Worm (Caenorhabditis elegans) whole organism, L3 larva: ENCODE results near the gene natc-2.

Source experiments
- ama-1 ChIP-seq: fragments of 150-350 bp; optimal IDR thresholded peaks from 2 replicates; lab custom pipeline; 2018
- ceh-16 ChIP-seq: sonication (generic microtip); optimal IDR thresholded peaks from 2 replicates; lab custom pipeline; 2017; ENCODE audit warnings: missing biosample characterization, missing genetic modification characterization
- egl-27 ChIP-seq: sonication (generic microtip); optimal IDR thresholded peaks from 4 replicates; lab custom pipeline; 2017; ENCODE audit warnings: missing biosample characterization, missing genetic modification reagents, missing genetic modification characterization
- elt-2 ChIP-seq: sonication (generic microtip); optimal IDR thresholded peaks from 2 replicates; lab custom pipeline; 2016; ENCODE audit warnings: missing genetic modification reagents, mild to moderate bottlenecking, missing genetic modification characterization, missing compliant biosample characterization
- elt-3 ChIP-seq, 3 experiments: fragments of 150-350 bp in 1 of 3; sonication (generic microtip) in 2 of 3; optimal IDR thresholded peaks; 2 replicates in 2 of 3; 4 replicates in 1 of 3; lab custom pipeline; 2014 to 2017; ENCODE audit warnings: missing biosample characterization in 3 of 3, missing genetic modification characterization in 3 of 3
- eor-1 ChIP-seq, 2 experiments: fragments of 150-350 bp; optimal IDR thresholded peaks; 2 replicates each; lab custom pipeline; 2014 to 2018; ENCODE audit warnings: missing biosample characterization in 2 of 2, missing genetic modification characterization in 2 of 2
- lin-39 ChIP-seq: fragments of 150-350 bp; optimal IDR thresholded peaks from 2 replicates; lab custom pipeline; 2018; ENCODE audit warnings: missing biosample characterization, missing genetic modification reagents, missing genetic modification characterization
- nhr-11 ChIP-seq: fragments of 150-350 bp; optimal IDR thresholded peaks from 2 replicates; lab custom pipeline; 2014; ENCODE audit warnings: missing biosample characterization, missing genetic modification characterization
- pha-4 ChIP-seq: fragments of 150-350 bp; optimal IDR thresholded peaks from 2 replicates; lab custom pipeline; 2014; ENCODE audit warnings: missing biosample characterization, missing genetic modification reagents, missing genetic modification characterization
- sea-2 ChIP-seq: fragments of 150-350 bp; sonication (generic microtip); optimal IDR thresholded peaks from 4 replicates; lab custom pipeline; 2014; ENCODE audit warnings: missing biosample characterization, missing genetic modification reagents, missing genetic modification characterization
- skn-1 ChIP-seq: fragments of 150-350 bp; optimal IDR thresholded peaks from 2 replicates; lab custom pipeline; 2014; ENCODE audit warnings: missing biosample characterization, missing genetic modification characterization
- unc-39 ChIP-seq: sonication (generic microtip); optimal IDR thresholded peaks from 4 replicates; lab custom pipeline; 2017; ENCODE audit warnings: missing biosample characterization, missing genetic modification characterization
- zag-1 ChIP-seq: fragments of 150-350 bp; optimal IDR thresholded peaks from 2 replicates; lab custom pipeline; 2014; ENCODE audit warnings: missing biosample characterization, missing genetic modification characterization
- ztf-11 ChIP-seq: fragments of 150-350 bp; optimal IDR thresholded peaks from 2 replicates; lab custom pipeline; 2014; ENCODE audit warnings: missing biosample characterization, missing genetic modification characterization

ce11 chrV:5262999-5263398 lies 10.9 kb upstream of the natc-2 start, which contains the start of gene cest-30:
- TF ChIP-seq unc-39 (tag; lab: Kevin White, UChicago): no peak
- TF ChIP-seq egl-27 (tag; lab: Kevin White, UChicago): no peak
- TF ChIP-seq pha-4 (tag; lab: Kevin White, UChicago): no peak
- no peak for TF ChIP-seq nhr-11 (tag; lab: Kevin White, UChicago)
- no peak for TF ChIP-seq eor-1 (tag; optimal IDR thresholded peaks at IDR 0.05; lab: Kevin White, UChicago)
- no peak for TF ChIP-seq ztf-11 (tag; lab: Kevin White, UChicago)
- TF ChIP-seq zag-1 (tag; lab: Kevin White, UChicago): no peak
- no peak for TF ChIP-seq skn-1 (tag; lab: Kevin White, UChicago)
- no peak for TF ChIP-seq elt-2 (tag; lab: Kevin White, UChicago)
- TF ChIP-seq lin-39: no peak
- TF ChIP-seq sea-2: no peak
- TF ChIP-seq ama-1 (lab: Kevin White, UChicago): no peak
- no peak for TF ChIP-seq elt-3 (tag; optimal IDR thresholded peaks at IDR 0.05; lab: Kevin White, UChicago)
- TF ChIP-seq ceh-16 (tag; lab: Kevin White, UChicago): no peak
